Fruit fly (Drosophila melanogaster) whole organism: ENCODE measurements around the gene Targ1.
A peak's percentile ranks its signal among the peaks of the same experiment; 100 is the strongest.

Experiments
- CG8478 ChIP-seq: fragments of >200 bp; optimal IDR thresholded peaks from 2 replicates; lab custom pipeline; 2018; ENCODE audit warnings: inconsistent platforms
- Dll ChIP-seq: fragments of >200 bp; optimal IDR thresholded peaks from 2 replicates; lab custom pipeline; 2017
- EcR ChIP-seq, 2 experiments: fragments of >200 bp; optimal IDR thresholded peaks; 2 replicates each; lab custom pipeline; 2017; ENCODE audit warnings: missing biosample characterization in 2 of 2, missing genetic modification characterization in 2 of 2, missing genetic modification reagents in 2 of 2
- pan ChIP-seq: fragments of >200 bp; optimal IDR thresholded peaks from 2 replicates; lab custom pipeline; 2017
- psq ChIP-seq: fragments of >200 bp; optimal IDR thresholded peaks from 2 replicates; lab custom pipeline; 2017
- usp ChIP-seq: fragments of >200 bp; optimal IDR thresholded peaks from 2 replicates; lab custom pipeline; 2017; ENCODE audit warnings: missing biosample characterization, missing genetic modification characterization, mixed read lengths

Gene Targ1

DNA sequence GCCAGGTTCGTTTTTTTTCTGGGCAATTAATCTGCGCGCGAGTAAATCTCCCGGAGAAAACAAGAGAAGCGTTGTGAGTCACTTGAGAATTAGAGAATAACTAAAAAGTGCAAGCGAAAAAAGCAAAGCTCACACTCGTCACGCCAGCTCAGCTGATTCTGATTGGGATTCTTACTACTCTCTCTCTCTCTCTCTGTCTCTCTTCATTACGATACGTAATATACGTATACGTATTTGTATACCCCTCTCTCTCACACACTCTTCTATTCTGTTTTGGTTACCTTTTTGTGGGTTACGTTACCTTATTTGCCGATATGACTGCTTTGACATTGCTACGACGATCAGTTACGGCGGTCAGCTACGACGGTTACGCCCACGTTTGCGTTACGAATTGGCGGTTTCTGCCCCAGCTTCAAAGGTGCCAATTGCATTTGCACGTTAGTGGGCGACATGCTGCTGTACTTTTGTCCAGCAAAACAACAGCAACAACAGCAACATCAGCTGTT, at the start of gene Targ1, which contains the start of the genes CG10512 and Targ2:
Targ1 (minus strand) TSS at position 106 of the 506 bp plus-strand sequence.
CG10512 (plus strand) TSS at position 144 of the 506 bp plus-strand sequence.
Targ2 (minus strand) TSS at position 456 of the 506 bp plus-strand sequence.
- TF ChIP-seq Dll (lab: Kevin White, UChicago) (no peak), usp (GFP tag; lab: Kevin White, UChicago) (no peak), CG8478 (lab: Kevin White, UChicago) (no peak), psq (lab: Kevin White, UChicago) (no peak), pan (lab: Kevin White, UChicago) (no peak), EcR (GFP tag; optimal IDR thresholded peaks at IDR 0.05; lab: Kevin White, UChicago) (no peak)

dm6 chr3L:21251381-21251780, 48.7 kb upstream of the Targ1 start:
- TF ChIP-seq CG8478 (lab: Kevin White, UChicago) (no peak), usp (GFP tag; lab: Kevin White, UChicago) (no peak), Dll (lab: Kevin White, UChicago) (peak; percentile 40), EcR (GFP tag; optimal IDR thresholded peaks at IDR 0.05; lab: Kevin White, UChicago) (peak in 1 of 2 experiments; percentile 2)

dm6 chr3L:21243417-21243816, 40.7 kb upstream of the Targ1 start:
- TF ChIP-seq usp (GFP tag; lab: Kevin White, UChicago) (no peak), psq (lab: Kevin White, UChicago) (no peak), CG8478 (lab: Kevin White, UChicago) (no peak), EcR (GFP tag; optimal IDR thresholded peaks at IDR 0.05; lab: Kevin White, UChicago) (no peak), pan (lab: Kevin White, UChicago) (no peak), Dll (lab: Kevin White, UChicago) (no peak)

- TF ChIP-seq usp (GFP tag; lab: Kevin White, UChicago), result no peak
- no peak for TF ChIP-seq EcR (GFP tag; optimal IDR thresholded peaks at IDR 0.05; lab: Kevin White, UChicago)
- TF ChIP-seq CG8478 (lab: Kevin White, UChicago), result no peak
- no peak for TF ChIP-seq psq (lab: Kevin White, UChicago)
- no peak for TF ChIP-seq pan (lab: Kevin White, UChicago)
- TF ChIP-seq Dll (lab: Kevin White, UChicago), result no peak
These were observed 40.3 kb upstream of the Targ1 start for dm6 chr3L:21242958-21243357.

dm6 chr3L:21241447-21241983, 38.8 kb upstream of the Targ1 start:
- TF ChIP-seq Dll (lab: Kevin White, UChicago) (no peak), pan (lab: Kevin White, UChicago) (no peak), usp (GFP tag; lab: Kevin White, UChicago) (no peak), CG8478 (lab: Kevin White, UChicago) (no peak), EcR (GFP tag; optimal IDR thresholded peaks at IDR 0.05; lab: Kevin White, UChicago) (no peak), psq (lab: Kevin White, UChicago) (no peak)

DNA sequence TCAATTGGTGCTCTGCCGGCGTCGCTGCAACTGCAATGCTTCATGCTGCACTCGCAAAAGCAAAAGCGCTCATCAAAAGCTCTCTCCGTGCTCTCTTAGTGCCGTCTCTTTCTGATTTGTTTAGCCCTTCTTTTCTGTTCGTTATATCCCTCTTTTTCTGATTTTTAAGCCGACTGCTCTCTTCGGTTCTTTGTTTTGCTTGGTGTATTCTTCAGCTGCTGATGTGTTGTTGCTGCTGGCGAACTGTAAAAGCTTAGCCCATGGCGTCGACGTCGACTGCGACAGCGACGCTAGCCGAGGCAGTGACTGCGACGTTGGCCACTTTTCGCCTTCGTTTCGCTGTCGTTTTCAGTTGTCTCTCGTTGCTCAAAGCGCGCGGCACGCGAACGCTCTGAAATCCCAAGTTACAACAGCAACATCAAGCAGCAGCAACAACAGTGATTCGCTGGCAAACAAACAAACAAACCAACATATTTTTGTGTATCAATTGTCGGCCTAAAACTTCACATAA, 37.4 kb upstream of the Targ1 start:
- TF ChIP-seq pan (lab: Kevin White, UChicago), result no peak
- TF ChIP-seq EcR (GFP tag; optimal IDR thresholded peaks at IDR 0.05; lab: Kevin White, UChicago), result peak in 1 of 2 experiments; percentile 17
- TF ChIP-seq Dll (lab: Kevin White, UChicago), result peak; percentile 74
- peak; percentile 83 for TF ChIP-seq psq (lab: Kevin White, UChicago)
- no peak for TF ChIP-seq usp (GFP tag; lab: Kevin White, UChicago)
- TF ChIP-seq CG8478 (lab: Kevin White, UChicago), result peak; percentile 26

DNA sequence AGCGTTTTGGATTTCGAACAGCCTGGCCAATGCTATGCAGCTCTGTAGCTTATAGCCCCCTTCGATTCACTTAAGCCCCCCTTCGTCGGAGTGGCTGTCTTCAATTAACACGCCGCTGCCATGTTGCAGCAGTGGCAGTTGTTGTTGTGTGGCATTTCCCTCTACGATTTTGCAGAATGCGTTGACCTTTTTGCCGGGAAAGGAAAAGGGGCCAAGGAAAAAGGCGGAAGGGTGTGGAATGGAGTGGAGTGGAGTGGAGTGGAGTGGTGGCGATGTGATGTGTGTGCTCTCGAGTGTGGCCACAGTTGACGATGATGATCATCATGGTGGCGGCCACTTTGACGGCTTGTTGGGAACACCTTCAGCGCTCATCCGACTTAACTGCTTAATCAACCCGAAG, 35.7 kb upstream of the Targ1 start:
- TF ChIP-seq Dll (lab: Kevin White, UChicago) (no peak), EcR (GFP tag; optimal IDR thresholded peaks at IDR 0.05; lab: Kevin White, UChicago) (peak in 1 of 2 experiments; percentile 84)

DNA sequence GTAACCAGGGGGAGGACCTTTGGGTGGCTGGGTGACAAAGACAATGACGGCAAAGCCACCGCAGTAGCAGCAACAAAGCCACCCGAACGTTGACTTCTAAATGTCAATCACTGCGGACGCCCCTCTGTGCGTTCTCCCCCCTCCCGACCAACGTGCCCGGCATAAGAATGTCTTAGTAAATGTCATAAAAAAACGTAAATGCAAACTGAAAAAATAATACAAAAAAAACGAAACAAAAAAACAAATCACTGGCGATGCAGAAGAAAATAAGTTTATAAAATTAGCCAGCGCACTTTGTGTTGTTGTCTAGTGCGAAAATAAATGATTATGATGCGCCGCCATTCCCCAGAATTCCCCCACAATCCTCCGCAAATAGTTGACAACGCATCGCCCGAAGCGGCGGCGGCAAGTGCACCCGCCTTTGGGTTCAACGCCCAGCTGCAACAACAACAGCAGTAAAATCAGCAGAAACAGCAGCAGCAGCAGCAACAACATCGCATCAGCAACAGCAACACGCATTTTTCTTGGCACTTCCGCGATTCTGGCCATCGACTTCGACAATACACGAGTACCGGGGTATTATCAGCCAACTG, 34.4 kb upstream of the Targ1 start:
- no peak for TF ChIP-seq psq (lab: Kevin White, UChicago)
- TF ChIP-seq pan (lab: Kevin White, UChicago), result no peak
- no peak for TF ChIP-seq usp (GFP tag; lab: Kevin White, UChicago)
- peak; percentile 46 to 93 for TF ChIP-seq EcR (GFP tag; optimal IDR thresholded peaks at IDR 0.05; lab: Kevin White, UChicago)
- TF ChIP-seq Dll (lab: Kevin White, UChicago), result no peak
- no peak for TF ChIP-seq CG8478 (lab: Kevin White, UChicago)

- TF ChIP-seq CG8478 (lab: Kevin White, UChicago), result no peak
- TF ChIP-seq EcR (GFP tag; optimal IDR thresholded peaks at IDR 0.05; lab: Kevin White, UChicago), result no peak
- no peak for TF ChIP-seq Dll (lab: Kevin White, UChicago)
- TF ChIP-seq pan (lab: Kevin White, UChicago), result no peak
- no peak for TF ChIP-seq usp (GFP tag; lab: Kevin White, UChicago)
- no peak for TF ChIP-seq psq (lab: Kevin White, UChicago)
These were observed 28.1 kb upstream of the Targ1 start for dm6 chr3L:21230762-21231161.

dm6 chr3L:21229764-21230163, 27.1 kb upstream of the Targ1 start:
- TF ChIP-seq CG8478 (lab: Kevin White, UChicago) (no peak), EcR (GFP tag; optimal IDR thresholded peaks at IDR 0.05; lab: Kevin White, UChicago) (no peak), pan (lab: Kevin White, UChicago) (no peak), psq (lab: Kevin White, UChicago) (no peak)

dm6 chr3L:21226309-21226708, 23.6 kb upstream of the Targ1 start, which contains the start of gene Eip78C:
Gene Eip78C, plus strand, starts transcription at chr3L:21226609.
- TF ChIP-seq pan (lab: Kevin White, UChicago) (no peak), Dll (lab: Kevin White, UChicago) (no peak), EcR (GFP tag; optimal IDR thresholded peaks at IDR 0.05; lab: Kevin White, UChicago) (no peak), usp (GFP tag; lab: Kevin White, UChicago) (no peak), psq (lab: Kevin White, UChicago) (no peak), CG8478 (lab: Kevin White, UChicago) (no peak)
